Fruit fly (Drosophila melanogaster): ENCODE data around the gene CG3226.

The CG3226 gene

DNA sequence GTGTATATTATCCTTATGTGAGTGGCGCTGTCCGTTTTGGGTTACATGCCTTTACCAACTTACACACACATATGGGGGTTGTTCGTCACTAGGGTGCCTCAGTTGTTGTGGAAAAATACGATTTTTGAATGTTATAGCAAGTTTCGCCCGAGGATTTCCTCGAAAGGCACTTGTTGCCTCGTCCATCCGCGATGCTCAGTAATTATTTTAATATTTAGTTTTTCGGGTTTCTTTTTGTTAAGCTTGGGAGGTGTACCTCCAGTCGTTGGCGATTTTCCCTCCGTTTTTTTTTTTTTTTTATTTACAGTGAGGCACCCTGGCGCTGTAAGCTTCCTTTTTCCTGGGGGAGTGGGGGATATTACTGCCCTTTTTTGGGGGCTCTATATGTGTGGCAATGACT is 42.4 kb upstream of the CG3226 start:
- peak; percentile 86 for TF ChIP-seq Met (GFP tag; optimal IDR thresholded peaks at IDR 0.05)
- TF ChIP-seq net (GFP tag; optimal IDR thresholded peaks at IDR 0.05): peak; percentile 76
- TF ChIP-seq ss (GFP tag; optimal IDR thresholded peaks at IDR 0.05): peak; percentile 73 to 83
- TF ChIP-seq Sox102F (GFP tag; optimal IDR thresholded peaks at IDR 0.05): peak; percentile 85
- peak; percentile 58 for TF ChIP-seq CG6854 (GFP tag; optimal IDR thresholded peaks at IDR 0.05)
- TF ChIP-seq Eip78C (GFP tag): peak; percentile 95
- TF ChIP-seq fd59A (GFP tag; optimal IDR thresholded peaks at IDR 0.05): peak; percentile 68
- TF ChIP-seq CG8632 (GFP tag; optimal IDR thresholded peaks at IDR 0.05): peak; percentile 79
- TF ChIP-seq CG6163 (GFP tag; IDR thresholded peaks at IDR 0.05): peak; percentile 82
- TF ChIP-seq pdm3 (GFP tag; optimal IDR thresholded peaks at IDR 0.05): peak; percentile 80
- peak; percentile 77 for TF ChIP-seq CG3919 (GFP tag; optimal IDR thresholded peaks at IDR 0.05)
- peak; percentile 37 for TF ChIP-seq CG8319 (GFP tag; optimal IDR thresholded peaks at IDR 0.05)
- TF ChIP-seq fd85E (GFP tag; optimal IDR thresholded peaks at IDR 0.05): peak; percentile 14
- TF ChIP-seq Gug (GFP tag; IDR thresholded peaks at IDR 0.05): peak; percentile 43; the same call in 1 of the 2 replicates
- peak; percentile 64 for TF ChIP-seq Lpt (GFP tag; optimal IDR thresholded peaks at IDR 0.05)
- no peak for TF ChIP-seq Blimp-1 (GFP tag; optimal IDR thresholded peaks at IDR 0.05)
- TF ChIP-seq Smox (GFP tag; optimal IDR thresholded peaks at IDR 0.05): peak; percentile 82
- TF ChIP-seq Hr39 (GFP tag; optimal IDR thresholded peaks at IDR 0.05): peak; percentile 73
- TF ChIP-seq lz (GFP tag; optimal IDR thresholded peaks at IDR 0.05): peak; percentile 81
- TF ChIP-seq CG34406 (GFP tag; optimal IDR thresholded peaks at IDR 0.05): peak; percentile 73
- peak; percentile 85 for TF ChIP-seq CG8119 (GFP tag; IDR thresholded peaks at IDR 0.05)
- TF ChIP-seq svp (GFP tag): peak; percentile 87
- TF ChIP-seq CG10669 (GFP tag; optimal IDR thresholded peaks at IDR 0.05): peak; percentile 71
- peak; percentile 67 for TF ChIP-seq CG7368 (GFP tag; optimal IDR thresholded peaks at IDR 0.05)
- peak; percentile 56 for TF ChIP-seq CG11762 (GFP tag; optimal IDR thresholded peaks at IDR 0.05; ENCODE audit: insufficient read depth)
- peak; percentile 68 for TF ChIP-seq Hr4 (GFP tag; optimal IDR thresholded peaks at IDR 0.05)
- TF ChIP-seq OdsH (GFP tag; optimal IDR thresholded peaks at IDR 0.05): peak; percentile 80
- TF ChIP-seq CG6792 (GFP tag; optimal IDR thresholded peaks at IDR 0.05): peak; percentile 84
- TF ChIP-seq eg (GFP tag; IDR thresholded peaks at IDR 0.05): peak; percentile 82
- peak; percentile 41 for TF ChIP-seq CG11902 (GFP tag; optimal IDR thresholded peaks at IDR 0.05)
- TF ChIP-seq CG16779 (tag; optimal IDR thresholded peaks at IDR 0.05): peak; percentile 64
- peak; percentile 73 for TF ChIP-seq achi (GFP tag; optimal IDR thresholded peaks at IDR 0.05)
- peak; percentile 64 for TF ChIP-seq Ets96B (tag; optimal IDR thresholded peaks at IDR 0.05)
- peak; percentile 68 for TF ChIP-seq dsx (GFP tag; optimal IDR thresholded peaks at IDR 0.05; ENCODE audit: poor library complexity, severe bottlenecking)
- TF ChIP-seq salr (GFP tag; optimal IDR thresholded peaks at IDR 0.05): peak; percentile 25 to 33
- TF ChIP-seq CG15336 (GFP tag; IDR thresholded peaks at IDR 0.05): peak; percentile 89
- peak; percentile 82 for TF ChIP-seq topi (GFP tag; optimal IDR thresholded peaks at IDR 0.05)
- no peak for TF ChIP-seq Hr38 (GFP tag; optimal IDR thresholded peaks at IDR 0.05)
- TF ChIP-seq Eip93F (GFP tag; optimal IDR thresholded peaks at IDR 0.05): peak; percentile 44
- peak; percentile 71 for TF ChIP-seq vri (GFP tag; optimal IDR thresholded peaks at IDR 0.05)
- peak; percentile 50 for TF ChIP-seq Sox15 (GFP tag; optimal IDR thresholded peaks at IDR 0.05)
- no peak for TF ChIP-seq fkh (GFP tag; optimal IDR thresholded peaks at IDR 0.05)
- TF ChIP-seq CG9139 (GFP tag; optimal IDR thresholded peaks at IDR 0.05): peak; percentile 61
- TF ChIP-seq CG6276 (GFP tag; optimal IDR thresholded peaks at IDR 0.05): peak; percentile 72
- TF ChIP-seq CG31627 (GFP tag; optimal IDR thresholded peaks at IDR 0.05): peak; percentile 72
- peak; percentile 55 for TF ChIP-seq CG1621 (tag; optimal IDR thresholded peaks at IDR 0.05)
- peak; percentile 70 for TF ChIP-seq CG3032 (tag; optimal IDR thresholded peaks at IDR 0.05)
- TF ChIP-seq CG10631 (GFP tag; optimal IDR thresholded peaks at IDR 0.05): peak; percentile 70
- peak; percentile 76 for TF ChIP-seq Eip75B (GFP tag; optimal IDR thresholded peaks at IDR 0.05)
- peak; percentile 69 for TF ChIP-seq cyc (GFP tag; optimal IDR thresholded peaks at IDR 0.05)
- peak; percentile 35; the same call in 1 of the 2 replicates for TF ChIP-seq CG11294 (GFP tag; IDR thresholded peaks at IDR 0.05)
- TF ChIP-seq dac (GFP tag; optimal IDR thresholded peaks at IDR 0.05): peak; percentile 51
